Fruit fly (Drosophila melanogaster): ENCODE results near the gene CG5290.

The CG5290 gene

DNA sequence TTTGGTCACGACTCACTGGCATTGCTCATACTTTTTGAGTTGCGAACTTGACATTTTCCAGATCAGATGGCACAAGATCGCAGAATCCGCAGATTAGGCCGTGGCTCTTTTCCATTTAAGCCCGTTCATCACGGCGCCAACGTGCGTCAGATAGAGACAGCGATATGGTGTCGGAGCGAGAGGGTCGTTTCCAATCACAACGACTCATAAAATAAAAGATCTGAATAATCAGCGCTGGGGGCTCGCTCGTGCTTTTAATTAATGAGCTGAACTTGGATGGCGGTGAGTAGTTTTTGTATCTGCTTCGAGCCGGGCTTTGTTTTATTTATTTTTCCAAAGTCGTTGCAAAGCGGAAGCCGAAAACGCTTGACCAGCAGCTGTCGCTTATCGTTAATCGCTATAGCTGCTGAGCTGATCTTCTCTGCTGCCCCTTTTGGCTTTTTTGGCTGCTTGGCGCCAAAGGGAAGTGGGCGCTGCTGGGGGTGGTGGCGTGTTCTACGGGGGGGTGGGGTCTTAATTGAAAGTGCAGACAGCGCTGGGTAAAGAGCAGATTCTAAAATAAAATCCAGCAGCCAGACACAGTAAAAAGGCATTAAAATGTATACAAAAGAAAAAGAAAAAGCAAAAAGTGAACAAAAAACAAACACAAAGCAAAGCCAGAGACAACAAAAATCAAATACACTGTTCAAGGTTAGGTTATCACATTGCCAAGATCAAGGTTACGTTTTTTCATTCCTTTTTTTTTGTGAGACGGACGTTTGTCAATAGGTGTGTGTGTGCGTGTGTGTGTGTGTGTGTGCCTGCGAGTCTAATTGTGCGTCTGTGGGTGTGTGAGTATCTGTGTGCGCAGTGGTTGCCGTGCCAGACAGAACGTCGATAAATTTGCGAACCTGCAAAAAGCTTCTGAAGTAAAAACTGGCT, 10.1 kb upstream of the CG5290 start (continued):
- TF ChIP-seq tai (GFP tag; optimal IDR thresholded peaks at IDR 0.05): no peak
- TF ChIP-seq N (GFP tag; optimal IDR thresholded peaks at IDR 0.05): no peak
- no peak for TF ChIP-seq CG9705 (GFP tag; optimal IDR thresholded peaks at IDR 0.05)

DNA sequence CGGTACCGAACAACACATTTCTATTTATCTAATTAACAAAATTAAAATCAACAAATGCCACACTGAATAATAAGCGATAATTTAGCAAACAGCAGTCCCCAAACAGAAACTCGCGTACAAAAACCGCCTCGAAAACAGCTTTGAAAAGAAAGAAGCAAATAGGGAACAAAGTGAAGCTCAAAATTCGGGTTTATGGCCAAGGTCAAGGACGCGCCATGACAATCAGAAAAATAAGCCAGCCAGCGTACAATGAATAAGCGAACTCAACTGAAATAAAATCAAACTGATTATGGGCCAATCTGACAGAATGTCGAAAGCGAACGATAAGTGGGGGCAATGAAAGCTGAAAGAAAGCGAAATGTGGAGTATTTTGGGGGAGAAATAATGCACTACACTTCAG, 9.1 kb upstream of the CG5290 start:
- no peak for TF ChIP-seq psq (GFP tag; optimal IDR thresholded peaks at IDR 0.05)
- no peak for TF ChIP-seq sv (GFP tag; optimal IDR thresholded peaks at IDR 0.05)
- TF ChIP-seq dl (GFP tag; optimal IDR thresholded peaks at IDR 0.05; ENCODE audit: insufficient read depth in 1 of 2, partially characterized antibody in 2 of 2): no peak
- TF ChIP-seq Dif (GFP tag; optimal IDR thresholded peaks at IDR 0.05; ENCODE audit: partially characterized antibody): no peak
- peak; percentile 35 for TF ChIP-seq tai (GFP tag; optimal IDR thresholded peaks at IDR 0.05)
- no peak for TF ChIP-seq Hr78 (GFP tag; optimal IDR thresholded peaks at IDR 0.05)
- no peak for TF ChIP-seq fru (GFP tag; optimal IDR thresholded peaks at IDR 0.05)
- no peak for TF ChIP-seq pan (optimal IDR thresholded peaks at IDR 0.05)
- TF ChIP-seq Rel (GFP tag; optimal IDR thresholded peaks at IDR 0.05): no peak
- TF ChIP-seq Rel (tag; optimal IDR thresholded peaks at IDR 0.05): peak; percentile 17
- TF ChIP-seq Dfd (GFP tag; optimal IDR thresholded peaks at IDR 0.05): no peak
- TF ChIP-seq sage (GFP tag; optimal IDR thresholded peaks at IDR 0.05): no peak
- TF ChIP-seq ey (GFP tag; optimal IDR thresholded peaks at IDR 0.05): no peak
- TF ChIP-seq OdsH (GFP tag; optimal IDR thresholded peaks at IDR 0.05): no peak
- no peak for TF ChIP-seq CG32264 (GFP tag; optimal IDR thresholded peaks at IDR 0.05)
- no peak for TF ChIP-seq N (GFP tag; optimal IDR thresholded peaks at IDR 0.05)
- no peak for TF ChIP-seq Hnf4 (GFP tag; optimal IDR thresholded peaks at IDR 0.05)
- TF ChIP-seq CG9705 (GFP tag; optimal IDR thresholded peaks at IDR 0.05): no peak
- peak; percentile 7 for TF ChIP-seq CrebA (GFP tag; optimal IDR thresholded peaks at IDR 0.05; ENCODE audit: borderline replicate concordance)
- TF ChIP-seq Jra (GFP tag; optimal IDR thresholded peaks at IDR 0.05): no peak
- peak; percentile 9 for TF ChIP-seq h (GFP tag; optimal IDR thresholded peaks at IDR 0.05)

DNA sequence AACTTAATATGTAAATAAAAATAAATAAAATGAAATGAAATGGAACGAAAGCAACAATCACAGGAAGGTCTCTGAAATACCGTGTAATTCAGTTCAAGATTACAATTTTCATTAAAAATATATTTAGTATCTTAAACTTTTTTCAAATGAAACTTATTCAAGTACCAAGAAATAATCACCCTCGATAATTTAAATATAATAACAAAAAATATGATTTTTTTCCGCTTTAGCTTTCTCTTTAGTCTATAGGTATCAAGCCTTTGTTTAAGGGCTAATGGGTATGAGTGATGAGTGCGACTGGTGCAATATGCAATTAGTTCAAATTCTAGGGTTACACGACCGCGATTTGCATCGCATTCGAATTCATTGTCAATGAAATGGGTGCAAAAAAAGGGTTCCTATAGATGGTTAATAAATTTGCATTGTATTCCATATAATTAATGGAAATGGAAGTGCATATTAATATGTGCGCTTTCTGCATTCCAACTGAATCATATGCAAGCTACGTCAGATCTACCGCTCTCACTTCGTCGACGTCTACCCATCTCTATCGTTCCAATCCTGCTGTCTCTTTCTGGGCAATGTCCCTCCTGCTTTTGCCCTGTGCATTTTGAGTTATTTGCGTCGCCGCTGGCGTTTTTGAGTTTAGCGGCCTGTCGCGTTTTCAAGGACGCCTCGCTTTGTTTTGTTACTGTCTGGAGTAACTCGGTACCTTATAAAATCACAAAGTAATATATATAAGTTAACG, 5.5 kb upstream of the CG5290 start:
- peak; percentile 28 for TF ChIP-seq fru (GFP tag; optimal IDR thresholded peaks at IDR 0.05)
- peak; percentile 24 for TF ChIP-seq br (GFP tag; optimal IDR thresholded peaks at IDR 0.05)
- TF ChIP-seq GATAd (GFP tag; optimal IDR thresholded peaks at IDR 0.05): no peak
- no peak for TF ChIP-seq Vsx2 (GFP tag; optimal IDR thresholded peaks at IDR 0.05; ENCODE audit: partially characterized antibody)
- no peak for TF ChIP-seq dmrt93B (GFP tag; optimal IDR thresholded peaks at IDR 0.05)
- TF ChIP-seq rgr (GFP tag; optimal IDR thresholded peaks at IDR 0.05): no peak
- no peak for TF ChIP-seq Dif (GFP tag; optimal IDR thresholded peaks at IDR 0.05; ENCODE audit: partially characterized antibody)
- no peak for TF ChIP-seq Dfd (GFP tag; optimal IDR thresholded peaks at IDR 0.05)
- TF ChIP-seq Rel (GFP tag; optimal IDR thresholded peaks at IDR 0.05): no peak
- peak; percentile 47 for TF ChIP-seq Rel (tag; optimal IDR thresholded peaks at IDR 0.05)
- no peak for TF ChIP-seq N (GFP tag; optimal IDR thresholded peaks at IDR 0.05)
- peak; percentile 53 for TF ChIP-seq Hnf4 (GFP tag; optimal IDR thresholded peaks at IDR 0.05)
- peak; percentile 14 for TF ChIP-seq OdsH (GFP tag; optimal IDR thresholded peaks at IDR 0.05)
- TF ChIP-seq tai (GFP tag; optimal IDR thresholded peaks at IDR 0.05): peak; percentile 67

DNA sequence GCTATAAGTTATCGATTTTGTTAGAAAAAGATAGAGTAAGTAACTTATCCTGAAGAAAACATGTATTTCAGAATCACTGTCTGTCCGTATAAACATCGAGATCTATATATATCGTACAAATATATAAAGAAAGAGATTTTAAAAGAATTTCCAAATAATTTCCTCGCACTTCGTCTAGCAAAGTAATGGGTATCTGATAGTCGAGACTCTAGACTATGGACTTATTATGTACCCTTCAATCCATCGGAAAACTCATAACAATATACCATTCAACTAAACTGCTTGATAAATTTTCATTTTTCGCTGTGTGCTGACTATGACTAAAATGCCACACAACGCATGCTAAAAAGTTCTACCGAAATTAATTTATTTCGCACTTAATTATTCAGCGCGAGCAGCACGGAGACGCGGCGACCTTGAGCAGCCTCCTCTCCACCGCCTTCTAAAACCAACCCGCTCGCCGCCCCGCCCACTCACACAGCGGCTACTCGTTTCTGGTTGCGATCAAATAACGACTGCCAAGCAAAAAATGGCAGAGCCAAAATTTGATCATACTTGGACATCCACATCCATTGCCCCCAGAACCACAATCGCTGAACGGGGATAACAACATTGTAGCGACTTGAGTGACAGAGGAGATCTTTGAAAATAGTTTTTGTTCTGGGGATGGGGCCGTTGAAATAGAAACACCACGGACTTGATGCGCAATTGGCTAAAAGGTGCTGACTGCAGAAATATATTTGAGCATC, 3.6 kb upstream of the CG5290 start:
- TF ChIP-seq psq (GFP tag; optimal IDR thresholded peaks at IDR 0.05) (no peak), h (GFP tag; optimal IDR thresholded peaks at IDR 0.05) (peak; percentile 8), Abd-B (GFP tag; optimal IDR thresholded peaks at IDR 0.05) (no peak)

DNA sequence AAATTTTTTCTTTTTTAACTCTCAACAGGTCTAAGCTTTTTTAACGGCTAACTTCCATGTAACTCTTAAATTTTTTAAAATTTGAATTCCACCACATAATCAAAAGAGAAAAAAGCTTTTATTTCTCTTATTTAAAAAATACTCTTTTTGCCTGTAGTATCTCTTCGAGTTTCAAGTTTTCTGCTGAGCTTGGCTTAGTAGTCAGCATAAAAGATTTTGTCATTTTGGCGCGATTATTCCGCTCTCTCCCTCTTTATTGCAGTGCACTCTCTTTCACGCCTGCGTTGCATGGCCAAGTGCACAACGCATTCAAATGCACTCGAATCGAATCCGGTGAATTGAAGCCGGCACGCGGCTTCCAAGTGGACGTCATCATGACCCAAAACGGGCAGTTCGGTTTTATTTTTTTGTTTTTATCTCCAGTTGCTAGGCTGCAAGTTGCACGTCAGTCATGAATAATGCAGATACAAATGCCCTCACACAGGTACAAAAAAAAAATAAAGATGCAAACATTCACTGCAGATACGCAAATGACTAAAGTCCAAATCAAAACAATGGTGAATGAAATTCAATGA, 1.7 kb upstream of the CG5290 start:
- TF ChIP-seq Dif (GFP tag; optimal IDR thresholded peaks at IDR 0.05; ENCODE audit: partially characterized antibody) (peak; percentile 64), Myc (optimal IDR thresholded peaks at IDR 0.05) (no peak), h (GFP tag; optimal IDR thresholded peaks at IDR 0.05) (peak; percentile 1), CrebA (GFP tag; optimal IDR thresholded peaks at IDR 0.05; ENCODE audit: borderline replicate concordance) (peak; percentile 74)
